6 worm cellular contexts compared by ENCODE assay signal in genomic region chrX:5213565-5213964, ce11.
TF ChIP-seq lines count a peak whose summit lies in the region.

No protein-coding gene starts in this region.

TF ChIP-seq in whole organism, L1 larva, 84 proteins besides CTCF, POLR2A, EP300 and RAD21 (continues in another document):
- TF ChIP-seq pag-3 (tag; optimal IDR thresholded peaks at IDR 0.05; lab: Kevin White, UChicago; ENCODE audit: borderline replicate concordance, insufficient read depth) (no peak), efl-1 (optimal IDR thresholded peaks at IDR 0.05; lab: Kevin White, UChicago) (no peak), efl-1 (GFP tag; optimal IDR thresholded peaks at IDR 0.05 in 1 of 2; lab: Kevin White, UChicago) (peak in 1 of 2 experiments; percentile 80), fkh-8 (tag; optimal IDR thresholded peaks at IDR 0.05; lab: Kevin White, UChicago) (no peak), C34B4.2 (tag; optimal IDR thresholded peaks at IDR 0.05; lab: Kevin White, UChicago) (no peak), unc-62 (GFP tag; optimal IDR thresholded peaks at IDR 0.05; lab: Kevin White, UChicago) (no peak), C16A3.4 (tag; optimal IDR thresholded peaks at IDR 0.05; lab: Kevin White, UChicago) (no peak), nhr-19 (GFP tag; conservative IDR thresholded peaks at IDR 0.05; lab: Robert Waterston, UW) (peak; percentile 33), ces-1 (GFP tag; optimal IDR thresholded peaks at IDR 0.05; lab: Kevin White, UChicago) (no peak), snu-23 (GFP tag; optimal IDR thresholded peaks at IDR 0.05; lab: Kevin White, UChicago) (peak; percentile 31), nhr-12 (tag; optimal IDR thresholded peaks at IDR 0.05; lab: Kevin White, UChicago) (no peak), nhr-71 (tag; optimal IDR thresholded peaks at IDR 0.05; lab: Kevin White, UChicago) (peak; percentile 57), elt-3 (tag; optimal IDR thresholded peaks at IDR 0.05; lab: Kevin White, UChicago) (peak in 3 of 6 experiments; percentile 13 to 57 (median 53)), lin-15B (tag; optimal IDR thresholded peaks at IDR 0.05; lab: Kevin White, UChicago) (no peak), lin-14 (GFP tag; optimal IDR thresholded peaks at IDR 0.05; lab: Kevin White, UChicago) (peak; percentile 43)

TF ChIP-seq in whole organism, L2 larva, 48 proteins besides CTCF, POLR2A, EP300 and RAD21 (continues in another document):
- TF ChIP-seq crh-2 (tag; optimal IDR thresholded peaks at IDR 0.05; lab: Kevin White, UChicago) = peak; percentile 72
- no peak for TF ChIP-seq nhr-23 (tag; optimal IDR thresholded peaks at IDR 0.05; lab: Kevin White, UChicago)
- no peak for TF ChIP-seq alr-1 (tag; optimal IDR thresholded peaks at IDR 0.05; lab: Kevin White, UChicago)
- TF ChIP-seq nhr-10 (tag; optimal IDR thresholded peaks at IDR 0.05; lab: Kevin White, UChicago) = no peak
- no peak for TF ChIP-seq ztf-11 (tag; optimal IDR thresholded peaks at IDR 0.05; lab: Kevin White, UChicago)
- TF ChIP-seq lin-39 (tag; optimal IDR thresholded peaks at IDR 0.05; lab: Kevin White, UChicago) = no peak
- TF ChIP-seq nhr-237 (tag; optimal IDR thresholded peaks at IDR 0.05; lab: Kevin White, UChicago) = no peak
- no peak for TF ChIP-seq mdl-1 (tag; optimal IDR thresholded peaks at IDR 0.05; lab: Kevin White, UChicago)
- no peak for TF ChIP-seq nhr-11 (tag; optimal IDR thresholded peaks at IDR 0.05; lab: Kevin White, UChicago)
- TF ChIP-seq nhr-12 (tag; optimal IDR thresholded peaks at IDR 0.05; lab: Kevin White, UChicago) = no peak
- no peak for TF ChIP-seq aly-2 (tag; optimal IDR thresholded peaks at IDR 0.05; lab: Kevin White, UChicago)
- TF ChIP-seq nhr-129 (tag; optimal IDR thresholded peaks at IDR 0.05; lab: Kevin White, UChicago) = peak; percentile 93
- no peak for TF ChIP-seq unc-62 (GFP tag; optimal IDR thresholded peaks at IDR 0.05; lab: Kevin White, UChicago)
- TF ChIP-seq mab-5 (tag; optimal IDR thresholded peaks at IDR 0.05; lab: Kevin White, UChicago) = no peak
- peak; percentile 59 for TF ChIP-seq F13H6.1 (tag; optimal IDR thresholded peaks at IDR 0.05; lab: Kevin White, UChicago)
- peak; percentile 66 for TF ChIP-seq nhr-21 (tag; optimal IDR thresholded peaks at IDR 0.05; lab: Kevin White, UChicago)
- TF ChIP-seq ZK546.5 (tag; optimal IDR thresholded peaks at IDR 0.05; lab: Kevin White, UChicago) = no peak

TF ChIP-seq in whole organism, L3 larva, 47 proteins besides CTCF, POLR2A, EP300 and RAD21:
- TF ChIP-seq pha-4 (tag; optimal IDR thresholded peaks at IDR 0.05; lab: Kevin White, UChicago) (peak; percentile 24), nhr-25 (tag; optimal IDR thresholded peaks at IDR 0.05; lab: Kevin White, UChicago) (no peak), elt-2 (tag; optimal IDR thresholded peaks at IDR 0.05; lab: Kevin White, UChicago) (peak; percentile 98), ceh-28 (tag; optimal IDR thresholded peaks at IDR 0.05; lab: Kevin White, UChicago) (peak; percentile 29), nhr-43 (tag; optimal IDR thresholded peaks at IDR 0.05; lab: Kevin White, UChicago; ENCODE audit: poor library complexity, severe bottlenecking) (peak; percentile 66), pqm-1 (tag; optimal IDR thresholded peaks at IDR 0.05; lab: Kevin White, UChicago) (peak; percentile 98), eor-1 (tag; optimal IDR thresholded peaks at IDR 0.05; lab: Kevin White, UChicago) (no peak), skn-1 (tag; optimal IDR thresholded peaks at IDR 0.05; lab: Kevin White, UChicago) (peak; percentile 8), jun-1 (tag; optimal IDR thresholded peaks at IDR 0.05; lab: Kevin White, UChicago) (peak; percentile 47)
TF ChIP-seq in whole organism, L3 larva: peak in this region for 7.

TF ChIP-seq in whole organism, L4 larva, 104 proteins besides CTCF, POLR2A, EP300 and RAD21 (continues in another document):
- TF ChIP-seq pqm-1 (tag; optimal IDR thresholded peaks at IDR 0.05; lab: Kevin White, UChicago) (peak; percentile 96), ztf-7 (tag; optimal IDR thresholded peaks at IDR 0.05; lab: Kevin White, UChicago) (peak; percentile 46), zip-11 (GFP tag; IDR thresholded peaks at IDR 0.05; lab: Robert Waterston, UW) (no peak), Y5F2A.4 (GFP tag; optimal IDR thresholded peaks at IDR 0.05; lab: Kevin White, UChicago) (no peak), T26A8.4 (GFP tag; IDR thresholded peaks at IDR 0.05; lab: Robert Waterston, UW) (0 out of 2 replicates have a peak, but pooled peaks have one; percentile 14), tra-1 (GFP tag; IDR thresholded peaks at IDR 0.05; lab: Robert Waterston, UW) (peak; percentile 66), nhr-48 (tag; optimal IDR thresholded peaks at IDR 0.05; lab: Kevin White, UChicago) (peak; percentile 43), dmd-6 (GFP tag; IDR thresholded peaks at IDR 0.05; lab: Robert Waterston, UW) (peak; percentile 93), lsy-2 (tag; optimal IDR thresholded peaks at IDR 0.05; lab: Kevin White, UChicago) (peak in 1 of 2 experiments; percentile 45), mes-2 (tag; optimal IDR thresholded peaks at IDR 0.05; lab: Kevin White, UChicago; ENCODE audit: poor library complexity, severe bottlenecking) (peak; percentile 31), unc-62 (GFP tag; optimal IDR thresholded peaks at IDR 0.05 in 1 of 2; lab: Kevin White, UChicago) (peak in 1 of 2 experiments; percentile 83), unc-62 (tag; optimal IDR thresholded peaks at IDR 0.05; lab: Kevin White, UChicago) (no peak), F26F4.8 (GFP tag; conservative IDR thresholded peaks at IDR 0.05; lab: Robert Waterston, UW) (no peak), nhr-6 (tag; optimal IDR thresholded peaks at IDR 0.05; lab: Kevin White, UChicago) (peak; percentile 2), daf-16 (GFP tag; optimal IDR thresholded peaks at IDR 0.05; lab: Kevin White, UChicago) (peak in 1 of 2 experiments; percentile 47), daf-16 (tag; optimal IDR thresholded peaks at IDR 0.05; lab: Kevin White, UChicago) (peak; percentile 97), mxl-3 (GFP tag; optimal IDR thresholded peaks at IDR 0.05; lab: Kevin White, UChicago) (peak; percentile 77)

TF ChIP-seq in whole organism, late embryonic, 69 proteins besides CTCF, POLR2A, EP300 and RAD21:
- TF ChIP-seq elt-2 (tag; optimal IDR thresholded peaks at IDR 0.05; lab: Kevin White, UChicago) = peak; percentile 88
- TF ChIP-seq pqm-1 (tag; optimal IDR thresholded peaks at IDR 0.05; lab: Kevin White, UChicago) = peak; percentile 29
- TF ChIP-seq tbx-7 (tag; optimal IDR thresholded peaks at IDR 0.05; lab: Kevin White, UChicago) = no peak
- TF ChIP-seq C38D4.7 (GFP tag; optimal IDR thresholded peaks at IDR 0.05; lab: Kevin White, UChicago) = no peak
- no peak for TF ChIP-seq nhr-11 (tag; optimal IDR thresholded peaks at IDR 0.05; lab: Kevin White, UChicago)

TF ChIP-seq in whole organism, young adult, 124 proteins besides CTCF, POLR2A, EP300 and RAD21 (continues in another document):
- TF ChIP-seq lin-40 (tag; optimal IDR thresholded peaks at IDR 0.05; lab: Kevin White, UChicago) (no peak), nfyb-1 (GFP tag; IDR thresholded peaks at IDR 0.05; lab: Robert Waterston, UW) (0 out of 2 replicates have a peak, but pooled peaks have one; percentile 44), let-607 (tag; optimal IDR thresholded peaks at IDR 0.05; lab: Kevin White, UChicago) (peak in 1 of 2 experiments; percentile 61), atf-7 (tag; optimal IDR thresholded peaks at IDR 0.05; lab: Kevin White, UChicago) (peak; percentile 54), ets-4 (GFP tag; optimal IDR thresholded peaks at IDR 0.05; lab: Kevin White, UChicago) (peak; percentile 39), cebp-1 (GFP tag; IDR thresholded peaks at IDR 0.05; lab: Robert Waterston, UW) (no peak), cebp-1 (tag; optimal IDR thresholded peaks at IDR 0.05; lab: Kevin White, UChicago) (peak; percentile 2), tbx-9 (tag; optimal IDR thresholded peaks at IDR 0.05; lab: Kevin White, UChicago; ENCODE audit: borderline replicate concordance) (no peak), B0336.3 (GFP tag; IDR thresholded peaks at IDR 0.05; lab: Robert Waterston, UW) (no peak), nhr-80 (tag; optimal IDR thresholded peaks at IDR 0.05; lab: Kevin White, UChicago) (peak; percentile 97), snpc-4 (GFP tag; optimal IDR thresholded peaks at IDR 0.05; lab: Kevin White, UChicago) (no peak), snpc-4 (tag; optimal IDR thresholded peaks at IDR 0.05; lab: Kevin White, UChicago) (peak in 1 of 4 experiments; percentile 4), Y53F4B.3 (GFP tag; IDR thresholded peaks at IDR 0.05; lab: Robert Waterston, UW) (no peak), ama-1 (optimal IDR thresholded peaks at IDR 0.05; lab: Kevin White, UChicago) (no peak), ama-1 (GFP tag; optimal IDR thresholded peaks at IDR 0.05; lab: Kevin White, UChicago) (no peak), unc-62 (GFP tag; optimal IDR thresholded peaks at IDR 0.05; lab: Kevin White, UChicago) (no peak), Y56A3A.18 (GFP tag; IDR thresholded peaks at IDR 0.05; lab: Robert Waterston, UW) (no peak), xnd-1 (tag; optimal IDR thresholded peaks at IDR 0.05; lab: Kevin White, UChicago) (no peak), attf-3 (GFP tag; conservative IDR thresholded peaks at IDR 0.05; lab: Robert Waterston, UW) (no peak), attf-6 (GFP tag; IDR thresholded peaks at IDR 0.05; lab: Robert Waterston, UW) (no peak), repo-1 (tag; optimal IDR thresholded peaks at IDR 0.05; lab: Kevin White, UChicago) (no peak), attf-5 (GFP tag; optimal IDR thresholded peaks at IDR 0.05; lab: Kevin White, UChicago) (no peak), efl-1 (GFP tag; optimal IDR thresholded peaks at IDR 0.05; lab: Kevin White, UChicago) (no peak), tbp1 (GFP tag; optimal IDR thresholded peaks at IDR 0.05; lab: Kevin White, UChicago) (peak; percentile 22), die-1 (tag; optimal IDR thresholded peaks at IDR 0.05; lab: Kevin White, UChicago) (no peak), F23B12.7 (tag; optimal IDR thresholded peaks at IDR 0.05; lab: Kevin White, UChicago; ENCODE audit: insufficient read depth) (no peak), rec-8 (tag; optimal IDR thresholded peaks at IDR 0.05; lab: Kevin White, UChicago) (no peak), cebp-2 (GFP tag; IDR thresholded peaks at IDR 0.05; lab: Robert Waterston, UW) (no peak), F57C9.4 (tag; optimal IDR thresholded peaks at IDR 0.05; lab: Kevin White, UChicago) (no peak), dox-1 (GFP tag; IDR thresholded peaks at IDR 0.05; lab: Robert Waterston, UW) (0 out of 2 replicates have a peak, but pooled peaks have one; percentile 8), K11D2.4 (GFP tag; IDR thresholded peaks at IDR 0.05; lab: Robert Waterston, UW) (no peak), snpc-1.1 (tag; optimal IDR thresholded peaks at IDR 0.05; lab: Kevin White, UChicago; ENCODE audit: insufficient read depth) (no peak), K12H6.12 (tag; optimal IDR thresholded peaks at IDR 0.05; lab: Kevin White, UChicago) (no peak), ceh-27 (GFP tag; optimal IDR thresholded peaks at IDR 0.05; lab: Kevin White, UChicago) (no peak), sptf-2 (GFP tag; optimal IDR thresholded peaks at IDR 0.05; lab: Kevin White, UChicago) (peak; percentile 44)
